Fruit fly (Drosophila melanogaster) ovary, adult (tissue): Measurements from ENCODE around the gene Lip2.

Experiments
- CG17801 ChIP-seq: fragments of 200-800 bp; optimal IDR thresholded peaks from 2 replicates; lab custom pipeline; 2019; ENCODE audit warnings: missing biosample characterization, mild to moderate bottlenecking, missing genetic modification characterization, moderate library complexity; ENCODE audit not compliant: partially characterized antibody

Gene Lip2

DNA sequence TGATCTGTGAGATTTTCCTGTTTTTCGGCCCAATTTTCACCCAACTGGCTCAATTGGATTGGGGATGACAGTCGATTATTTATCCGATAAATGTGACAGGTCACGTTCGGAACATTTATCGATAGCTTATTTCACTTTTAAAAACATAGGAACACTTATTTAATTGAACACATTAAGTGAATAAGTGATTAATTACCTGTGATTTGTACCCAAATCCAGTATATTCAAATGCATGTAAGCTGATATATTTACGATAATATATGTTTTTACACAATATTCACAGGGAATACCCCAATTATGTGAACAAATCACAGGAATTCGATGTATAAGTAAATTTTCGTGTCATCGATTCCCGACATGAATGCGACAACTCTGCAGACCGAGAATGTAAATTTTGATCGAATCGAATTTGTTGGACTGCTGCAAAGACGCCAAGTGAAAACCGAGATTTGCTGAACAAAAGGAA is 23.1 kb upstream of the Lip2 start, which contains the start of the genes EMC3 and Dpy-30L1:
Gene EMC3 (minus strand): TSS at position 81 of the 466 bp plus-strand sequence.
Gene Dpy-30L1 (plus strand): TSS at position 311 of the 466 bp plus-strand sequence.
- TF ChIP-seq CG17801 (GFP tag; lab: Kevin White, UChicago), result peak; percentile 51

DNA sequence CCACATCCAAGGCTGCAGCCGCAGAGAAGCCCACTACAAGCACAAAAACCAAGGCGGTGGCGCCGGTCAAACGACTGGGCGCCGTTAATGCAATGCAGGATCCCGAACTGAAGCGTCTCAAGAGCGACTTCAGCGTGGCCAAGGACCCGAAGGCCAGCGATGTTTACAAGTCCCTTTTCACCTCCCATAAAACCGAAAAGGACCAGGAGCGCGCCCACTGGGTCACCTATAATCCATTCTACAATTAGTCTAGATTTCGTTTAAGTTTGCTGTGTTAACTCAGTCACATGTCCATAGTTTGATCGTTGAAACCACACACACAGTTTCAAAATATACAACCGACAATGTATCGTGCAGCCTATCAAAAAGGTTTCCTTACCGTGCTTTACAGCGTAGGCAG is 20.7 kb upstream of the Lip2 start, which contains the start of gene CG17118:
Gene CG17118 (plus strand): TSS at position 301 of the 400 bp plus-strand sequence.
- no peak for TF ChIP-seq CG17801 (GFP tag; lab: Kevin White, UChicago)

dm6 chr2L:10728751-10729150 is 19.5 kb upstream of the Lip2 start, which contains the start of gene CG6443:
Gene CG6443, plus strand, starts transcription at chr2L:10728978.
- no peak for TF ChIP-seq CG17801 (GFP tag; lab: Kevin White, UChicago)

DNA sequence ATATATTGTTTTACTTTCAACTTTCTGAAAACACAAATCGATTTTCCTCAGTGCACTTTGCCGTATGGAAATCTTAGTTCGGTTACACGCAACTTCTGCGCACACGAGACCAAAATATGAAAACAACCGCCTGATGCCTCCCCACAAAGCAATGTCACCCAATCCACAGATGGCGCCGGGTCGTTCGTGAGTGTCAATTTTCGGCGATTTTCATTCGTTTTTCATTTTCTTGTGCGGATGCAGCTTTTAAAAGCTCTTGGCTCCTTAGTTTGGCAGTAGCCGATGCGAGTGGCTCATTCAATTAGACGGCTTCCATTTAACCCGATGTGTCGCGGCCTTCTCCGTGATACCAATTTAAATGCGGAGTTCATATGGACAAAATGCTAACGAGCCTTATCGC is 14.7 kb upstream of the Lip2 start, which contains the start of gene CG6431:
Gene CG6431 (plus strand): TSS at position 301 of the 400 bp plus-strand sequence.
- no peak for TF ChIP-seq CG17801 (GFP tag; lab: Kevin White, UChicago)

dm6 chr2L:10721535-10721934 is 12.3 kb upstream of the Lip2 start:
- TF ChIP-seq CG17801 (GFP tag; lab: Kevin White, UChicago), result no peak

dm6 chr2L:10711221-10711620 is 2.0 kb upstream of the Lip2 start:
- TF ChIP-seq CG17801 (GFP tag; lab: Kevin White, UChicago), result no peak

dm6 chr2L:10708089-10708488 is 1.2 kb downstream of the Lip2 start:
- TF ChIP-seq CG17801 (GFP tag; lab: Kevin White, UChicago), result no peak

DNA sequence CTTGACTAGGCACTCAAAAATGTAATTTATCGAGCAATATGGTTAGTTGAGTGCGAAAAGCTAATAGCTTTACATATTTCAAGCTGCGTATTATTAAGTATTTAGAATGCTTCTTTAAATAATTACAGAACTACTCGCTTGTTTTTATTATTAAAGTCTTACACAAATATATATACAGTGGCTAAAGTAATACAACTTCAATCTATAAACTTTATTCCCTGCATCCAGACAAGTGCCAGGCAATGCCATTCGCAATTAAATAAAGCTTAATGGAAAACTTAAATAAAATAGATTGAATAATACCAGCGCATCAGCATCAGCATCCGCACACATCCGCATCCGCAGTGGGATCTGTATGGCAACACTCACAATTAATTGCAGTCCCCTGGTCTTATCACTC is 3.0 kb downstream of the Lip2 start:
- TF ChIP-seq CG17801 (GFP tag; lab: Kevin White, UChicago), result no peak

dm6 chr2L:10704425-10704824 is 4.8 kb downstream of the Lip2 start:
- no peak for TF ChIP-seq CG17801 (GFP tag; lab: Kevin White, UChicago)

dm6 chr2L:10703281-10703680 is 6.0 kb downstream of the Lip2 start, which contains the start of gene CG6415:
Gene CG6415, plus strand, starts transcription at chr2L:10703621.
- no peak for TF ChIP-seq CG17801 (GFP tag; lab: Kevin White, UChicago)

- no peak for TF ChIP-seq CG17801 (GFP tag; lab: Kevin White, UChicago)
These were observed 7.7 kb downstream of the Lip2 start, which contains the start of gene Lip1 for dm6 chr2L:10701499-10702062. Gene Lip1, minus strand, starts transcription at chr2L:10701544.

- no peak for TF ChIP-seq CG17801 (GFP tag; lab: Kevin White, UChicago)
These were observed 11.3 kb downstream of the Lip2 start, which contains the start of gene CG7300 for dm6 chr2L:10697992-10698391. Gene CG7300, minus strand, starts transcription at chr2L:10698043.

DNA sequence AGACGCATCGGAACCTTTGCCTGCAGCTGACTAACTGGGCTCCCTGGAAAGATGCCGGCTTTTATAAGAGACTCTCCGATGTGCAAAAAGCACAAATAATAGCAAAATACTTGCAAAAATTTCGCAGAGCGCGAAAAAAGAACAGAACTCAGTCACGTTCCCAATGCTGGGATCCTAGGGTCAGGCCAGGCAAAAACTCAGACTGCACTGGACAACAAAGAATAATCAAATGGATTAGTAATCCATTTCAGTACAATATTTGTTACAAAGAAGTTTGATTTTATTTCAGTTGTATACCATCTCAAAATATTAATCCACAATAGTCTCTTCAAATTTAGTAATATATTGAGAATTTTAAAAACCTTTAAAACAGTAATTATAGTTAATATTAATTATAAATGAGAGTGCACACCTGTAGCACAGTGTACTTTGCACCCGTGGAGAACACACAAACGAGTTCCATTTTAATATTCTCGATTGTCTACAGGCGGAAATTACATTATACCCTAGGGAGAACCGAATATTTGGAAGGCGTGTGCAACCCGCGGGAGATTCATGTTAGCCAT is 15.1 kb downstream of the Lip2 start, which contains the start of gene CG17108:
Gene CG17108 (minus strand): TSS at position 51 of the 566 bp plus-strand sequence.
- TF ChIP-seq CG17801 (GFP tag; lab: Kevin White, UChicago), result no peak

- no peak for TF ChIP-seq CG17801 (GFP tag; lab: Kevin White, UChicago)
These were observed 16.2 kb downstream of the Lip2 start for dm6 chr2L:10693018-10693417.

dm6 chr2L:10689221-10690034 is 19.8 kb downstream of the Lip2 start, which contains the start of gene CG7294:
Gene CG7294, minus strand, starts transcription at chr2L:10689271.
- TF ChIP-seq CG17801 (GFP tag; lab: Kevin White, UChicago), result no peak
